Fruit fly (Drosophila melanogaster): ENCODE data around the gene SF2.

SF2 gene

dm6 chr3R:16329797-16330196 lies 12.0 kb downstream of the SF2 start:
- no peak for TF ChIP-seq lbe (GFP tag; optimal IDR thresholded peaks at IDR 0.05)
- TF ChIP-seq run (tag; optimal IDR thresholded peaks at IDR 0.05): peak; percentile 50
- peak; percentile 64 for TF ChIP-seq CTCF (GFP tag; optimal IDR thresholded peaks at IDR 0.05)
- TF ChIP-seq twi (tag; optimal IDR thresholded peaks at IDR 0.05): peak; percentile 71
- no peak for TF ChIP-seq Ptx1 (GFP tag; IDR thresholded peaks at IDR 0.05)
- TF ChIP-seq kah (GFP tag; optimal IDR thresholded peaks at IDR 0.05): no peak
- TF ChIP-seq sd (tag; optimal IDR thresholded peaks at IDR 0.05): peak; percentile 50
- TF ChIP-seq CG2120 (GFP tag; optimal IDR thresholded peaks at IDR 0.05): no peak
- no peak for TF ChIP-seq CG15479 (GFP tag; optimal IDR thresholded peaks at IDR 0.05)
- TF ChIP-seq sc (optimal IDR thresholded peaks at IDR 0.05): no peak
- TF ChIP-seq sc (GFP tag; optimal IDR thresholded peaks at IDR 0.05): no peak
- 0 out of 3 replicates have a peak, but pooled peaks have one; percentile 16 for TF ChIP-seq ci (GFP tag; IDR thresholded peaks at IDR 0.05)
- TF ChIP-seq D19B (GFP tag; optimal IDR thresholded peaks at IDR 0.05): no peak
- no peak for TF ChIP-seq CrebB (tag; optimal IDR thresholded peaks at IDR 0.05)
- TF ChIP-seq CG10979 (tag; optimal IDR thresholded peaks at IDR 0.05): peak; percentile 13
- no peak for TF ChIP-seq CG4820 (GFP tag; optimal IDR thresholded peaks at IDR 0.05)

DNA sequence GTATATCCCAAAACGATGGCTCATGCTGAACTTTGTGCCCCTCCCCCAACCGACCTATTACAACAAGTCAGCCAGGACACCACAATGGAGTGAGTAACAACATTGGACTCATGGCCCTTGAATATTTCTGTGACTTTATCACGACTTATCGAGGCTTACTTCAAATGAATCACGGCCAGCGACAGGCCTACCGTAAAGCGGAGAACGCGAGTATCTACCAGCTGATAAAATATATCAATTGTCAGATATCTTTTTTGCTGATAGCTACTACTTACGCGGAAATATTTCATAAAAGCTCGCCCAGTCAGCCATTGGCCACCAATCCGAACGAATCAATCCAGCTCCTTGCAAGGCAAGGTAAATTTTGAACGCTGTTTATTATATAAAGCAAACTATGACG lies 14.2 kb downstream of the SF2 start, which contains the start of gene CG17930:
Gene CG17930 (plus strand): TSS at position 301 of the 400 bp plus-strand sequence.
- TF ChIP-seq pzg (GFP tag; optimal IDR thresholded peaks at IDR 0.05) (no peak), CG3995 (GFP tag; optimal IDR thresholded peaks at IDR 0.05) (peak; percentile 8), CG2129 (GFP tag; IDR thresholded peaks at IDR 0.05; ENCODE audit: partially characterized antibody) (no peak), lab (GFP tag; optimal IDR thresholded peaks at IDR 0.05) (peak; percentile 69)

DNA sequence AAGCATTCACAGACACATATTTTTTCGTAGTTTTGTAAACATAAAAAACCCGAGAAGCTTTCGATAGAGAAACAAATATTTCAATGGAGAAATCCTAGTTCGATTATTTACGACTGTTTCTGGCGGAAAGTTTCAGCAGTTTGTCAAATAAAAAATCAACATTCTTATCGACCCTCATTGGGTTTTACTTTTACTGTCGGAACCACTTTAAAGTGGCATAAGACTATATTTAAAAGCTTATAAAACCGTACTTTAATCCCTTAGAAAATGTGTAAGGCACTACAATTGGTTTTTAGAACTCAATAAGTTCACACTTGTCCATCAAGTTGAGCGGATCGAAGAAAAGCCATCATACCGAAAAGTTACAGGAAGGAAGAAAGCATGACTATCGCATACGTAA lies 16.6 kb downstream of the SF2 start, which contains the start of gene CG17929:
Gene CG17929 (plus strand): TSS at position 301 of the 400 bp plus-strand sequence.
- TF ChIP-seq CG12071 (GFP tag; optimal IDR thresholded peaks at IDR 0.05): no peak
- TF ChIP-seq knrl (GFP tag; IDR thresholded peaks at IDR 0.05; ENCODE audit: partially characterized antibody): no peak
- no peak for TF ChIP-seq Bteb2 (GFP tag; optimal IDR thresholded peaks at IDR 0.05)
- TF ChIP-seq CG2129 (GFP tag; IDR thresholded peaks at IDR 0.05; ENCODE audit: partially characterized antibody): no peak
- TF ChIP-seq CG11504 (tag; optimal IDR thresholded peaks at IDR 0.05): no peak

DNA sequence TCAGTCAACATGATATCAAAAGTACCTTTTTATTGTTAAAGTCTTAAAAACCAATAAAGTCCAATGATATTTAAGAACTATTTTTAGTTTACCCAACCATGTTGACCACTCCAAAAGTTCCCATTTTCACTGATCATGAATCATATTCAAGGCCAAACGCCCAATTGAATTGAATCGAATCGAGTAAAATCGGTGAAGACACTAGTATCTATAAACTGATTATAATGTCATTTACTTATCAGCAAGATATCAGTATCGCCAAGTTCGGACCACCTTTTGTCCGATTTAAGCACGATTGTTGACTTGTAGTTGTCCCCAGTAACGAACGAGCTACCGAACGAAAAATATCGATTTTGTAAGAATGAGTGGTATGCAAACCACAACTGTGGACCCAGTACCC lies 18.7 kb downstream of the SF2 start, which contains the start of gene CG6901:
Gene CG6901 (plus strand): TSS at position 323 of the 400 bp plus-strand sequence.
- TF ChIP-seq lab (GFP tag; optimal IDR thresholded peaks at IDR 0.05) (peak; percentile 76), CG10979 (tag; optimal IDR thresholded peaks at IDR 0.05) (no peak), exex (tag; optimal IDR thresholded peaks at IDR 0.05) (peak; percentile 51), sens (GFP tag) (peak; percentile 2)

- TF ChIP-seq sens (GFP tag) (peak; percentile 9), Bdp1 (GFP tag; optimal IDR thresholded peaks at IDR 0.05) (peak; percentile 56), E2f2 (GFP tag; IDR thresholded peaks at IDR 0.05) (no peak), CG18476 (GFP tag; optimal IDR thresholded peaks at IDR 0.05) (peak; percentile 37), so (GFP tag; IDR thresholded peaks at IDR 0.05) (no peak)
Observed at dm6 chr3R:16321538-16321937, 20.2 kb downstream of the SF2 start, which contains the start of gene CG44044. CG44044 (plus strand) TSS chr3R:16321838.

- TF ChIP-seq gce (GFP tag; IDR thresholded peaks at IDR 0.05) (no peak), pzg (GFP tag; optimal IDR thresholded peaks at IDR 0.05) (no peak), CG11504 (tag; optimal IDR thresholded peaks at IDR 0.05) (no peak), lbe (GFP tag; optimal IDR thresholded peaks at IDR 0.05) (peak; percentile 24), Asciz (GFP tag; optimal IDR thresholded peaks at IDR 0.05) (no peak), nom (GFP tag; optimal IDR thresholded peaks at IDR 0.05) (peak; percentile 7), Taf1 (GFP tag; IDR thresholded peaks at IDR 0.05) (no peak), fd3F (GFP tag; optimal IDR thresholded peaks at IDR 0.05) (no peak), CG13424 (tag; optimal IDR thresholded peaks at IDR 0.05) (no peak), ap (GFP tag; IDR thresholded peaks at IDR 0.05) (no peak), inv (GFP tag; IDR thresholded peaks at IDR 0.05; ENCODE audit: partially characterized antibody) (no peak), B-H1 (GFP tag; IDR thresholded peaks at IDR 0.05) (no peak), ems (GFP tag; optimal IDR thresholded peaks at IDR 0.05) (no peak), ab (GFP tag; optimal IDR thresholded peaks at IDR 0.05) (no peak), az2 (GFP tag; optimal IDR thresholded peaks at IDR 0.05) (no peak), CG4282 (GFP tag; optimal IDR thresholded peaks at IDR 0.05) (no peak)
Observed at dm6 chr3R:16316747-16317146, 25.0 kb downstream of the SF2 start.
